Worm (Caenorhabditis elegans) whole organism, mixed stage, embryonic: Measurements from ENCODE around the gene fbxc-51.
A peak's percentile ranks its signal among the peaks of the same experiment; 100 is the strongest.
"Not testable (repeated sequence)": the region's sequence is repeated elsewhere in the genome, so short reads cannot be mapped to it uniquely, and the experiment has no call there.

Source experiments
- M03D4.4 ChIP-seq: sonication (generic microtip); optimal IDR thresholded peaks from 2 replicates; lab custom pipeline; 2017; ENCODE audit warnings: mild to moderate bottlenecking, missing genetic modification characterization, missing compliant biosample characterization
- blmp-1 ChIP-seq: fragments of 150-350 bp; optimal IDR thresholded peaks from 2 replicates; lab custom pipeline; 2014; ENCODE audit warnings: missing biosample characterization, missing genetic modification characterization
- ceh-39 ChIP-seq: fragments of 150-350 bp; optimal IDR thresholded peaks from 2 replicates; lab custom pipeline; 2014; ENCODE audit warnings: missing biosample characterization, missing genetic modification characterization
- ceh-43 ChIP-seq: fragments of 200-800 bp; sonication (Bioruptor generic); optimal IDR thresholded peaks from 2 replicates; lab custom pipeline; 2018; ENCODE audit warnings: mild to moderate bottlenecking, missing genetic modification characterization, moderate library complexity, missing compliant biosample characterization
- ceh-83 ChIP-seq: fragments of 200-800 bp; sonication (Bioruptor generic); optimal IDR thresholded peaks from 2 replicates; lab custom pipeline; 2018; ENCODE audit warnings: mild to moderate bottlenecking, missing genetic modification characterization, missing compliant biosample characterization
- ces-1 ChIP-seq: fragments of 150-350 bp; optimal IDR thresholded peaks from 2 replicates; lab custom pipeline; 2014; ENCODE audit warnings: missing biosample characterization, missing genetic modification reagents, missing genetic modification characterization
- cnd-1 ChIP-seq: fragments of 200-800 bp; sonication (Bioruptor generic); optimal IDR thresholded peaks from 2 replicates; lab custom pipeline; 2018; ENCODE audit warnings: mild to moderate bottlenecking, missing genetic modification characterization, missing compliant biosample characterization
- drap-1 ChIP-seq: fragments of 200-800 bp; sonication (Bioruptor generic); optimal IDR thresholded peaks from 3 replicates; lab custom pipeline; 2018; ENCODE audit warnings: mild to moderate bottlenecking, missing genetic modification characterization, missing compliant biosample characterization
- elt-1 ChIP-seq: sonication (generic microtip); optimal IDR thresholded peaks from 2 replicates; lab custom pipeline; 2017; ENCODE audit warnings: missing genetic modification characterization, mild to moderate bottlenecking, missing compliant biosample characterization, antibody characterized with exemption, moderate library complexity, borderline replicate concordance; ENCODE audit not compliant: insufficient read depth
- elt-3 ChIP-seq: fragments of 150-350 bp; optimal IDR thresholded peaks from 2 replicates; lab custom pipeline; 2014; ENCODE audit warnings: missing biosample characterization, missing genetic modification characterization
- flh-1 ChIP-seq: fragments of 200-800 bp; sonication (Bioruptor generic); optimal IDR thresholded peaks from 2 replicates; lab custom pipeline; 2018; ENCODE audit warnings: mild to moderate bottlenecking, missing genetic modification characterization, moderate library complexity, missing compliant biosample characterization
- ham-2 ChIP-seq: fragments of 200-800 bp; sonication (Bioruptor generic); optimal IDR thresholded peaks from 2 replicates; lab custom pipeline; 2018; ENCODE audit warnings: mild to moderate bottlenecking, missing genetic modification characterization, missing compliant biosample characterization
- hlh-1 ChIP-seq: fragments of 150-350 bp; optimal IDR thresholded peaks from 2 replicates; lab custom pipeline; 2014; ENCODE audit warnings: missing biosample characterization, missing genetic modification reagents, missing genetic modification characterization
- lin-13 ChIP-seq: fragments of 150-350 bp; optimal IDR thresholded peaks from 2 replicates; lab custom pipeline; 2014; ENCODE audit warnings: missing biosample characterization, missing genetic modification characterization
- lin-32 ChIP-seq: fragments of 200-800 bp; sonication (Bioruptor generic); optimal IDR thresholded peaks from 2 replicates; lab custom pipeline; 2018; ENCODE audit warnings: mild to moderate bottlenecking, missing genetic modification characterization, missing compliant biosample characterization
- lsy-2 ChIP-seq: fragments of 150-350 bp; optimal IDR thresholded peaks from 2 replicates; lab custom pipeline; 2014; ENCODE audit warnings: missing biosample characterization, missing genetic modification characterization
- mep-1 ChIP-seq: fragments of 150-350 bp; optimal IDR thresholded peaks from 2 replicates; lab custom pipeline; 2017; ENCODE audit warnings: missing biosample characterization, missing genetic modification reagents, missing genetic modification characterization, inconsistent platforms
- mls-2 ChIP-seq: sonication (generic microtip); optimal IDR thresholded peaks from 2 replicates; lab custom pipeline; 2016; ENCODE audit warnings: mild to moderate bottlenecking, missing genetic modification characterization, moderate library complexity, missing compliant biosample characterization
- nhr-12 ChIP-seq: fragments of 150-350 bp; optimal IDR thresholded peaks from 2 replicates; lab custom pipeline; 2014; ENCODE audit warnings: missing biosample characterization, missing genetic modification characterization
- nhr-2 ChIP-seq: fragments of 150-350 bp; optimal IDR thresholded peaks from 2 replicates; lab custom pipeline; 2014; ENCODE audit warnings: missing biosample characterization, missing genetic modification characterization
- nhr-237 ChIP-seq: fragments of 150-350 bp; optimal IDR thresholded peaks from 2 replicates; lab custom pipeline; 2014; ENCODE audit warnings: missing biosample characterization, missing genetic modification characterization
- nhr-28 ChIP-seq: fragments of 150-350 bp; optimal IDR thresholded peaks from 2 replicates; lab custom pipeline; 2014; ENCODE audit warnings: missing biosample characterization, missing genetic modification characterization
- nhr-76 ChIP-seq: sonication (generic microtip); optimal IDR thresholded peaks from 2 replicates; lab custom pipeline; 2017; ENCODE audit warnings: missing biosample characterization, missing genetic modification characterization
- pha-4 ChIP-seq: fragments of 150-350 bp; optimal IDR thresholded peaks from 2 replicates; lab custom pipeline; 2018; ENCODE audit warnings: missing biosample characterization, missing genetic modification reagents, missing genetic modification characterization
- sem-2 ChIP-seq: fragments of 200-800 bp; sonication (Bioruptor generic); optimal IDR thresholded peaks from 2 replicates; lab custom pipeline; 2018; ENCODE audit warnings: mild to moderate bottlenecking, missing genetic modification characterization, missing compliant biosample characterization
- snpc-4 ChIP-seq: fragments of 150-350 bp; optimal IDR thresholded peaks from 2 replicates; lab custom pipeline; 2014; ENCODE audit warnings: missing biosample characterization, missing genetic modification characterization
- sptf-1 ChIP-seq: sonication (generic microtip); optimal IDR thresholded peaks from 2 replicates; lab custom pipeline; 2017; ENCODE audit warnings: mild to moderate bottlenecking, missing genetic modification characterization, moderate library complexity, missing compliant biosample characterization
- tbx-8 ChIP-seq: fragments of 200-800 bp; sonication (Bioruptor generic); optimal IDR thresholded peaks from 2 replicates; lab custom pipeline; 2018; ENCODE audit warnings: mild to moderate bottlenecking, missing genetic modification characterization, moderate library complexity, missing compliant biosample characterization
- unc-120 ChIP-seq: sonication (generic microtip); optimal IDR thresholded peaks from 2 replicates; lab custom pipeline; 2017; ENCODE audit warnings: missing genetic modification characterization, missing compliant biosample characterization; ENCODE audit not compliant: poor library complexity, severe bottlenecking
- unc-39 ChIP-seq: fragments of 150-350 bp; optimal IDR thresholded peaks from 2 replicates; lab custom pipeline; 2014; ENCODE audit warnings: missing biosample characterization, missing genetic modification characterization
- unc-62 ChIP-seq: fragments of 150-350 bp; optimal IDR thresholded peaks from 2 replicates; lab custom pipeline; 2014; ENCODE audit warnings: missing biosample characterization, missing genetic modification reagents, missing genetic modification characterization
- zip-8 ChIP-seq: fragments of 150-350 bp; optimal IDR thresholded peaks from 2 replicates; lab custom pipeline; 2014; ENCODE audit warnings: missing biosample characterization, missing genetic modification characterization
- ztf-11 ChIP-seq: fragments of 150-350 bp; optimal IDR thresholded peaks from 2 replicates; lab custom pipeline; 2014; ENCODE audit warnings: missing biosample characterization, missing genetic modification characterization

fbxc-51 gene

ce11 chrII:850567-850966, 18.0 kb upstream of the fbxc-51 start, which contains the start of gene F28A10.5:
F28A10.5 (minus strand) TSS chrII:850667.
- not testable (repeated sequence) for TF ChIP-seq mep-1, mls-2, nhr-12 (tag; lab: Kevin White, UChicago)
- TF ChIP-seq, all 35 proteins: peak for 0; not testable (repeated sequence) for 35

ce11 chrII:861564-861963, 7.0 kb upstream of the fbxc-51 start, which contains the start of gene Y46B2A.4:
Y46B2A.4 (plus strand) TSS chrII:861864.
- TF ChIP-seq unc-39 (tag; lab: Kevin White, UChicago) = no peak
- TF ChIP-seq flh-1 (GFP tag; lab: Kevin White, UChicago) = no peak
- no peak for TF ChIP-seq nhr-28 (tag; lab: Kevin White, UChicago)
- no peak for TF ChIP-seq sem-2 (GFP tag; lab: Kevin White, UChicago)
- no peak for TF ChIP-seq pha-4
- TF ChIP-seq elt-3 (tag; lab: Kevin White, UChicago) = no peak

ce11 chrII:866801-867200, 1.8 kb upstream of the fbxc-51 start, which contains the start of gene Y46B2A.3:
Y46B2A.3 (minus strand) TSS chrII:866901.
- TF ChIP-seq mep-1 (tag; lab: Kevin White, UChicago) (no peak), ceh-43 (GFP tag; lab: Kevin White, UChicago) (no peak), drap-1 (no peak), sem-2 (GFP tag; lab: Kevin White, UChicago) (no peak), hlh-1 (tag; lab: Kevin White, UChicago) (no peak), cnd-1 (tag; lab: Kevin White, UChicago) (no peak), tbx-8 (GFP tag; lab: Kevin White, UChicago) (no peak), lin-13 (tag; lab: Kevin White, UChicago) (no peak), ceh-83 (no peak), elt-1 (tag; lab: Kevin White, UChicago) (no peak), nhr-76 (tag; lab: Kevin White, UChicago) (no peak), snpc-4 (tag; lab: Kevin White, UChicago) (no peak), elt-3 (tag; lab: Kevin White, UChicago) (no peak), lin-32 (GFP tag; lab: Kevin White, UChicago) (no peak), blmp-1 (tag; lab: Kevin White, UChicago) (no peak), ztf-11 (tag; lab: Kevin White, UChicago) (no peak), lsy-2 (no peak), nhr-28 (tag; lab: Kevin White, UChicago) (no peak)
- TF ChIP-seq, all 35 proteins: peak for 0

- TF ChIP-seq flh-1 (GFP tag; lab: Kevin White, UChicago) = no peak
- no peak for TF ChIP-seq ztf-11 (tag; lab: Kevin White, UChicago)
- no peak for TF ChIP-seq ces-1 (GFP tag; lab: Kevin White, UChicago)
- TF ChIP-seq nhr-237 (tag; lab: Kevin White, UChicago) = no peak
- TF ChIP-seq unc-62 (GFP tag; lab: Kevin White, UChicago) = no peak
- TF ChIP-seq lin-13 (tag; lab: Kevin White, UChicago) = no peak
- TF ChIP-seq sem-2 (GFP tag; lab: Kevin White, UChicago) = no peak
- no peak for TF ChIP-seq ham-2 (GFP tag; lab: Kevin White, UChicago)
These were observed 702 bp downstream of the fbxc-51 start for ce11 chrII:869316-869715.

- TF ChIP-seq nhr-237 (tag; lab: Kevin White, UChicago) = no peak
- TF ChIP-seq hlh-1 (tag; lab: Kevin White, UChicago) = peak; percentile 32
- no peak for TF ChIP-seq snpc-4 (tag; lab: Kevin White, UChicago)
- TF ChIP-seq zip-8 = no peak
- TF ChIP-seq lsy-2 = no peak
- peak; percentile 75 for TF ChIP-seq ces-1 (GFP tag; lab: Kevin White, UChicago)
- peak; percentile 92 for TF ChIP-seq lin-32 (GFP tag; lab: Kevin White, UChicago)
- peak; percentile 76 for TF ChIP-seq cnd-1 (tag; lab: Kevin White, UChicago)
- peak; percentile 93 for TF ChIP-seq elt-1 (tag; lab: Kevin White, UChicago)
- TF ChIP-seq M03D4.4 (tag; lab: Kevin White, UChicago) = no peak
- no peak for TF ChIP-seq mep-1 (tag; lab: Kevin White, UChicago)
- TF ChIP-seq ceh-39 (tag; lab: Kevin White, UChicago) = peak; percentile 96
- peak; percentile 27 for TF ChIP-seq mls-2 (tag; lab: Kevin White, UChicago)
- TF ChIP-seq ceh-83 = no peak
- TF ChIP-seq sptf-1 (tag; lab: Kevin White, UChicago) = peak; percentile 56
- TF ChIP-seq ham-2 (GFP tag; lab: Kevin White, UChicago) = peak; percentile 63
- TF ChIP-seq ceh-43 (GFP tag; lab: Kevin White, UChicago) = peak; percentile 43
- peak; percentile 48 for TF ChIP-seq unc-62 (GFP tag; lab: Kevin White, UChicago)
- TF ChIP-seq ztf-11 (tag; lab: Kevin White, UChicago) = no peak
- peak; percentile 71 for TF ChIP-seq nhr-2 (tag; lab: Kevin White, UChicago)
- no peak for TF ChIP-seq pha-4
- TF ChIP-seq lin-13 (tag; lab: Kevin White, UChicago) = peak; percentile 19
- no peak for TF ChIP-seq unc-39 (tag; lab: Kevin White, UChicago)
- TF ChIP-seq unc-120 = peak; percentile 28
- TF ChIP-seq sem-2 (GFP tag; lab: Kevin White, UChicago) = no peak
These were observed 4.6 kb downstream of the fbxc-51 start, which contains the start of gene alg-2 for ce11 chrII:872993-873787. alg-2 (plus strand) TSS chrII:873212.
